Fruit fly (Drosophila melanogaster): ENCODE results near the gene CG31642.
A peak's percentile ranks its signal among the peaks of the same experiment; 100 is the strongest.

CG31642 gene

dm6 chr2L:6085733-6086317, 32.5 kb upstream of the CG31642 start (continued):
- TF ChIP-seq Stat92E (GFP tag; optimal IDR thresholded peaks at IDR 0.05) (no peak), maf-S (GFP tag; optimal IDR thresholded peaks at IDR 0.05) (no peak), CG17361 (GFP tag; IDR thresholded peaks at IDR 0.05) (no peak), ATbp (GFP tag; optimal IDR thresholded peaks at IDR 0.05) (no peak), chinmo (GFP tag; IDR thresholded peaks at IDR 0.05; ENCODE audit: partially characterized antibody) (peak; percentile 90; the same call in 3 of the 4 replicates), Meics (GFP tag; optimal IDR thresholded peaks at IDR 0.05) (no peak), en (GFP tag; optimal IDR thresholded peaks at IDR 0.05) (no peak), CG11085 (GFP tag; IDR thresholded peaks at IDR 0.05) (no peak), chif (GFP tag; optimal IDR thresholded peaks at IDR 0.05) (no peak), Bdp1 (GFP tag; optimal IDR thresholded peaks at IDR 0.05) (no peak), GATAe (GFP tag; conservative IDR thresholded peaks at IDR 0.05) (peak; percentile 48), CG2116 (GFP tag; optimal IDR thresholded peaks at IDR 0.05) (no peak), crp (GFP tag; optimal IDR thresholded peaks at IDR 0.05) (no peak), CG6272 (GFP tag; IDR thresholded peaks at IDR 0.05) (no peak), CG10543 (GFP tag; optimal IDR thresholded peaks at IDR 0.05) (peak; percentile 90), CG13296 (GFP tag; optimal IDR thresholded peaks at IDR 0.05) (no peak), lab (GFP tag; optimal IDR thresholded peaks at IDR 0.05) (peak; percentile 24), sr (GFP tag; IDR thresholded peaks at IDR 0.05) (no peak), CG31388 (GFP tag; optimal IDR thresholded peaks at IDR 0.05) (no peak), CG4282 (GFP tag; optimal IDR thresholded peaks at IDR 0.05) (no peak), Pdp1 (GFP tag; optimal IDR thresholded peaks at IDR 0.05) (no peak), peb (GFP tag; IDR thresholded peaks at IDR 0.05) (no peak), Dip2 (GFP tag; IDR thresholded peaks at IDR 0.05) (no peak), lbe (GFP tag; optimal IDR thresholded peaks at IDR 0.05) (peak; percentile 3), CG10565 (GFP tag; optimal IDR thresholded peaks at IDR 0.05) (no peak), CG11504 (tag; optimal IDR thresholded peaks at IDR 0.05) (no peak), jigr1 (GFP tag; IDR thresholded peaks at IDR 0.05) (no peak), aop (GFP tag; IDR thresholded peaks at IDR 0.05) (no peak), sens-2 (GFP tag; IDR thresholded peaks at IDR 0.05) (no peak), crol (GFP tag; IDR thresholded peaks at IDR 0.05) (peak; percentile 80), CG3163 (GFP tag; optimal IDR thresholded peaks at IDR 0.05) (no peak), mam (GFP tag; optimal IDR thresholded peaks at IDR 0.05) (no peak), CG33213 (GFP tag; optimal IDR thresholded peaks at IDR 0.05) (no peak), luna (GFP tag; optimal IDR thresholded peaks at IDR 0.05) (no peak), CG9817 (tag; optimal IDR thresholded peaks at IDR 0.05) (no peak), CG1647 (GFP tag; optimal IDR thresholded peaks at IDR 0.05) (no peak), CG3726 (GFP tag; IDR thresholded peaks at IDR 0.05) (no peak), CG10462 (GFP tag; optimal IDR thresholded peaks at IDR 0.05) (no peak), Myb (GFP tag; optimal IDR thresholded peaks at IDR 0.05) (no peak), CG2129 (GFP tag; IDR thresholded peaks at IDR 0.05; ENCODE audit: partially characterized antibody) (no peak), CG11723 (GFP tag; optimal IDR thresholded peaks at IDR 0.05) (no peak), Nf-YA (GFP tag; IDR thresholded peaks at IDR 0.05) (no peak), slou (GFP tag; optimal IDR thresholded peaks at IDR 0.05) (no peak), HLH3B (GFP tag; IDR thresholded peaks at IDR 0.05) (no peak), z (GFP tag; IDR thresholded peaks at IDR 0.05) (0 out of 3 replicates have a peak, but pooled peaks have one; percentile 20), bbx (GFP tag; IDR thresholded peaks at IDR 0.05; ENCODE audit: partially characterized antibody) (no peak), CG2202 (tag; optimal IDR thresholded peaks at IDR 0.05) (no peak), CG30403 (GFP tag; optimal IDR thresholded peaks at IDR 0.05) (no peak), CG8478 (optimal IDR thresholded peaks at IDR 0.05) (no peak), vvl (GFP tag; IDR thresholded peaks at IDR 0.05) (peak; percentile 36; the same call in 1 of the 2 replicates), CG31365 (tag; optimal IDR thresholded peaks at IDR 0.05) (no peak)

Data from whole organism, embryonic.